Worm (Caenorhabditis elegans) whole organism, mixed stage, embryonic: ENCODE data around the gene arrd-11.

Source experiments
- bed-3 ChIP-seq: fragments of 200-800 bp; sonication (Bioruptor generic); optimal IDR thresholded peaks from 3 replicates; lab custom pipeline; 2018; ENCODE audit warnings: mild to moderate bottlenecking, missing genetic modification characterization, moderate library complexity, missing compliant biosample characterization
- ceh-43 ChIP-seq: fragments of 200-800 bp; sonication (Bioruptor generic); optimal IDR thresholded peaks from 2 replicates; lab custom pipeline; 2018; ENCODE audit warnings: mild to moderate bottlenecking, missing genetic modification characterization, moderate library complexity, missing compliant biosample characterization
- elt-1 ChIP-seq: sonication (generic microtip); optimal IDR thresholded peaks from 2 replicates; lab custom pipeline; 2017; ENCODE audit warnings: missing genetic modification characterization, mild to moderate bottlenecking, missing compliant biosample characterization, antibody characterized with exemption, moderate library complexity, borderline replicate concordance; ENCODE audit not compliant: insufficient read depth
- hlh-1 ChIP-seq: fragments of 150-350 bp; optimal IDR thresholded peaks from 2 replicates; lab custom pipeline; 2014; ENCODE audit warnings: missing biosample characterization, missing genetic modification reagents, missing genetic modification characterization
- mls-2 ChIP-seq: sonication (generic microtip); optimal IDR thresholded peaks from 2 replicates; lab custom pipeline; 2016; ENCODE audit warnings: mild to moderate bottlenecking, missing genetic modification characterization, moderate library complexity, missing compliant biosample characterization
- nhr-12 ChIP-seq: fragments of 150-350 bp; optimal IDR thresholded peaks from 2 replicates; lab custom pipeline; 2014; ENCODE audit warnings: missing biosample characterization, missing genetic modification characterization
- nhr-237 ChIP-seq: fragments of 150-350 bp; optimal IDR thresholded peaks from 2 replicates; lab custom pipeline; 2014; ENCODE audit warnings: missing biosample characterization, missing genetic modification characterization
- nhr-76 ChIP-seq: sonication (generic microtip); optimal IDR thresholded peaks from 2 replicates; lab custom pipeline; 2017; ENCODE audit warnings: missing biosample characterization, missing genetic modification characterization
- ztf-11 ChIP-seq: fragments of 150-350 bp; optimal IDR thresholded peaks from 2 replicates; lab custom pipeline; 2014; ENCODE audit warnings: missing biosample characterization, missing genetic modification characterization

ce11 chrII:13736906-13737305 lies 26.3 kb upstream of the arrd-11 start:
- TF ChIP-seq nhr-237: no peak
- no peak for TF ChIP-seq mls-2 (tag; lab: Kevin White, UChicago)
- TF ChIP-seq hlh-1 (tag; lab: Kevin White, UChicago): no peak
- TF ChIP-seq bed-3: no peak
- no peak for TF ChIP-seq ztf-11 (tag; lab: Kevin White, UChicago)
- TF ChIP-seq elt-1: no peak
- TF ChIP-seq ceh-43 (GFP tag; lab: Kevin White, UChicago): no peak
- TF ChIP-seq nhr-76 (tag; lab: Kevin White, UChicago): no peak
- TF ChIP-seq nhr-12 (tag; lab: Kevin White, UChicago): no peak
